Worm (Caenorhabditis elegans): ENCODE results near the gene C10E2.5.

DNA sequence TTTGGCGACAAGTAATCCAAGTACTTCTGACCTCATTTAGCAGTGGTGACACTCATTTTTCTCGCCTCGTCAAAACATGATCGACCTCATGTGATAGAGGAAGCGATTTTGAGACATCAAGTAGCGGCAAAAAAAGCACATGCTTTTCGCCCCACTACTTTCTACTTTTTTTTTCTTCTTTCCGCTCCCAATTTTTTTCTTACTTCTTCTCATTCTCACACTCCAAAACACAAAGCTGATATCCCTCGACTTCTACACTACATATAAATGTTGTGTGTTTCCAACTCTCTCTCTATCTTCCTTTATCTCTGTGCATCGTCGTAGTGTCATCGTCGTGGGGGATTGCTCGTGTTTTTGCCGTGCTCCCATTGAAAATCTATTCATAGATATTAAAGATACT is 22.1 kb downstream of the C10E2.5 start:
- no peak for TF ChIP-seq unc-62 (GFP tag; optimal IDR thresholded peaks at IDR 0.05)
- no peak for TF ChIP-seq nhr-237 (tag; optimal IDR thresholded peaks at IDR 0.05)
- no peak for TF ChIP-seq aly-2 (tag; optimal IDR thresholded peaks at IDR 0.05)
- no peak for TF ChIP-seq crh-2 (tag; optimal IDR thresholded peaks at IDR 0.05)
- TF ChIP-seq nhr-6 (tag; optimal IDR thresholded peaks at IDR 0.05): no peak
- TF ChIP-seq lsy-2 (tag; optimal IDR thresholded peaks at IDR 0.05): peak in 1 of 2 experiments; percentile 22
- no peak for TF ChIP-seq elt-1 (tag; optimal IDR thresholded peaks at IDR 0.05)
- no peak for TF ChIP-seq fos-1 (tag; optimal IDR thresholded peaks at IDR 0.05)
